Worm (Caenorhabditis elegans) whole organism, late embryonic: ENCODE results near the gene C30E1.4.

Source experiments
- ama-1 ChIP-seq: fragments of 150-350 bp; optimal IDR thresholded peaks from 2 replicates; lab custom pipeline; 2014
- ceh-19 ChIP-seq: fragments of 200-800 bp; sonication (Bioruptor generic); optimal IDR thresholded peaks from 2 replicates; lab custom pipeline; 2018; ENCODE audit warnings: mild to moderate bottlenecking, missing genetic modification characterization, missing compliant biosample characterization
- ceh-30 ChIP-seq: fragments of 150-350 bp; optimal IDR thresholded peaks from 2 replicates; lab custom pipeline; 2014; ENCODE audit warnings: missing biosample characterization, missing genetic modification characterization
- ceh-48 ChIP-seq: sonication (generic microtip); optimal IDR thresholded peaks from 2 replicates; lab custom pipeline; 2016; ENCODE audit warnings: missing genetic modification characterization, inconsistent platforms, missing compliant biosample characterization
- ceh-9 ChIP-seq: sonication (generic microtip); optimal IDR thresholded peaks from 2 replicates; lab custom pipeline; 2016; ENCODE audit warnings: mild to moderate bottlenecking, missing genetic modification characterization, inconsistent platforms, missing compliant biosample characterization
- dmd-4 ChIP-seq: sonication (generic microtip); optimal IDR thresholded peaks from 2 replicates; lab custom pipeline; 2016; ENCODE audit warnings: borderline replicate concordance, missing genetic modification characterization, missing compliant biosample characterization
- fax-1 ChIP-seq: sonication (generic microtip); optimal IDR thresholded peaks from 2 replicates; lab custom pipeline; 2016; ENCODE audit warnings: missing genotype, missing genetic modification characterization, missing compliant biosample characterization
- gmeb-2 ChIP-seq: sonication (generic microtip); optimal IDR thresholded peaks from 2 replicates; lab custom pipeline; 2016; ENCODE audit warnings: missing genetic modification characterization, inconsistent platforms, missing compliant biosample characterization
- rnt-1 ChIP-seq: sonication (generic microtip); optimal IDR thresholded peaks from 2 replicates; lab custom pipeline; 2016; ENCODE audit warnings: missing genetic modification characterization, missing compliant biosample characterization

DNA sequence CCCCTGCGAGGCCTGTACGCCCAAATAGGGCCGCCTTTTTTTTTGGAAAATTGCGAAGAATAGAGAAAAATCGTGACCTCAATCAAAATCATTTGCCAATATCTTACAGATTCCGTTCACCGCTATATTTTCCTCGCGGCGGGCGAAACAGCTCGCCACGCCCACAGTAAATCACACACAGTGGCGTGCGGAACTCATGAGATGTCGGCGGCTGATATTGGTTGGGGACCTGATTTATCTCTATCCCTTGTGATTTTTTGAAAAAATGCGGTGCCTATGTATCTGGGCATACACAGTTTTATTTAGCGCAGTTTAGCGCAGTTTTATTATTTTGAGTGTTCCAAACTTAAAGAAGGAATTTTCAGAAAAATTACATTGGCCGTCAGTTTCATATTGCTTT, 1.6 kb downstream of the C30E1.4 start:
- TF ChIP-seq ceh-48 (no peak), gmeb-2 (no peak), ceh-19 (GFP tag; lab: Kevin White, UChicago) (no peak), rnt-1 (no peak), dmd-4 (tag; lab: Kevin White, UChicago) (no peak), ceh-30 (tag; lab: Kevin White, UChicago) (no peak), ceh-9 (tag; lab: Kevin White, UChicago) (no peak), ama-1 (lab: Kevin White, UChicago) (no peak), fax-1 (tag; lab: Kevin White, UChicago) (no peak)
